Fruit fly (Drosophila melanogaster) whole organism, embryonic: ENCODE results near the gene CG31776.

ENCODE experiments used
- Abd-B ChIP-seq: fragments of 200-800 bp; sonication (Bioruptor generic); optimal IDR thresholded peaks from 2 replicates; lab custom pipeline; 2018; ENCODE audit warnings: missing biosample characterization, mild to moderate bottlenecking, missing genetic modification characterization, moderate library complexity
- Aef1 ChIP-seq: fragments of 200-800 bp; sonication (Bioruptor generic); IDR thresholded peaks from 3 replicates; pipeline ENCODE4 v1.3.6; 2022; ENCODE audit warnings: missing biosample characterization, missing genetic modification characterization
- Awh ChIP-seq: fragments of 200-800 bp; sonication (Bioruptor generic); IDR thresholded peaks from 2 replicates; pipeline ENCODE4, ENCODE4 v1.3.6; 2022; ENCODE audit warnings: missing biosample characterization, missing genetic modification characterization
- CG10209 ChIP-seq: fragments of 200-800 bp; sonication (Bioruptor generic); optimal IDR thresholded peaks from 3 replicates; lab custom pipeline; 2017; ENCODE audit warnings: missing biosample characterization, mild to moderate bottlenecking, missing genetic modification characterization, missing genetic modification reagents
- CG11695 ChIP-seq: fragments of 200-800 bp; sonication (Bioruptor generic); IDR thresholded peaks from 3 replicates; pipeline ENCODE4 v1.3.6; 2022; ENCODE audit warnings: missing biosample characterization, missing genetic modification characterization
- CG1602 ChIP-seq: fragments of 200-800 bp; sonication (Bioruptor generic); optimal IDR thresholded peaks from 3 replicates; lab custom pipeline; 2016; ENCODE audit warnings: missing biosample characterization, missing genetic modification characterization
- CG1603 ChIP-seq: fragments of 200-800 bp; sonication (Bioruptor generic); optimal IDR thresholded peaks from 2 replicates; lab custom pipeline; 2019; ENCODE audit warnings: missing biosample characterization, mild to moderate bottlenecking, missing genetic modification characterization, moderate library complexity
- CG1647 ChIP-seq: fragments of 200-800 bp; sonication (Bioruptor generic); optimal IDR thresholded peaks from 3 replicates; lab custom pipeline; 2016; ENCODE audit warnings: missing biosample characterization, missing genetic modification characterization
- CG2875 ChIP-seq: fragments of 200-800 bp; sonication (Bioruptor generic); optimal IDR thresholded peaks from 2 replicates; lab custom pipeline; 2017; ENCODE audit warnings: missing biosample characterization, mild to moderate bottlenecking, missing genetic modification characterization, missing genetic modification reagents
- CG30020 ChIP-seq: fragments of 200-800 bp; optimal IDR thresholded peaks from 2 replicates; lab custom pipeline; 2019; ENCODE audit warnings: missing biosample characterization, mild to moderate bottlenecking, missing genetic modification characterization, moderate library complexity
- CG5245 ChIP-seq: fragments of 200-800 bp; sonication (Bioruptor generic); optimal IDR thresholded peaks from 3 replicates; lab custom pipeline; 2016; ENCODE audit warnings: missing biosample characterization, missing genetic modification characterization
- CG6689 ChIP-seq: fragments of 200-800 bp; sonication (Bioruptor generic); IDR thresholded peaks from 2 replicates; pipeline ENCODE4 v1.3.6; 2022; ENCODE audit warnings: missing biosample characterization, missing genetic modification characterization
- CG7786 ChIP-seq: fragments of 200-800 bp; sonication (Bioruptor generic); optimal IDR thresholded peaks from 2 replicates; lab custom pipeline; 2016; ENCODE audit warnings: missing biosample characterization, missing genetic modification characterization
- CG8089 ChIP-seq: fragments of 200-800 bp; sonication (Bioruptor generic); optimal IDR thresholded peaks from 3 replicates; lab custom pipeline; 2016; ENCODE audit warnings: missing biosample characterization, missing genetic modification characterization
- CG9215 ChIP-seq: fragments of 200-800 bp; sonication (Bioruptor generic); IDR thresholded peaks from 2 replicates; pipeline ENCODE4 v1.3.6; 2022; ENCODE audit warnings: missing biosample characterization, missing genetic modification characterization
- CG9437 ChIP-seq: fragments of 200-800 bp; sonication (Bioruptor generic); optimal IDR thresholded peaks from 2 replicates; lab custom pipeline; 2018; ENCODE audit warnings: missing biosample characterization, mild to moderate bottlenecking, missing genetic modification characterization
- CG9817 ChIP-seq: fragments of 200-800 bp; sonication (Bioruptor generic); optimal IDR thresholded peaks from 2 replicates; lab custom pipeline; 2018; ENCODE audit warnings: missing biosample characterization, mild to moderate bottlenecking, missing genetic modification characterization, moderate library complexity
- Camta ChIP-seq: fragments of 200-800 bp; sonication (Bioruptor generic); optimal IDR thresholded peaks from 2 replicates; lab custom pipeline; 2016; ENCODE audit warnings: missing biosample characterization, missing genetic modification characterization
- Fer1 ChIP-seq: fragments of 200-800 bp; sonication (Bioruptor generic); optimal IDR thresholded peaks from 2 replicates; lab custom pipeline; 2017; ENCODE audit warnings: missing biosample characterization, mild to moderate bottlenecking, missing genetic modification characterization
- Hr51 ChIP-seq, 2 experiments: fragments of 200-800 bp; sonication (Bioruptor generic); optimal IDR thresholded peaks; 2 replicates in 1 of 2; 3 replicates in 1 of 2; lab custom pipeline; 2016 to 2018; ENCODE audit warnings: missing biosample characterization in 2 of 2, missing genetic modification characterization in 2 of 2, mild to moderate bottlenecking in 1 of 2, moderate library complexity in 1 of 2
- NC2β ChIP-seq: fragments of 200-800 bp; sonication (Bioruptor generic); optimal IDR thresholded peaks from 2 replicates; lab custom pipeline; 2016; ENCODE audit warnings: missing biosample characterization, missing genetic modification characterization
- Opbp ChIP-seq: fragments of 200-800 bp; sonication (Bioruptor generic); IDR thresholded peaks from 3 replicates; pipeline ENCODE4 v1.3.6; 2022; ENCODE audit warnings: missing biosample characterization, missing genetic modification characterization; ENCODE audit not compliant: partially characterized antibody
- amos ChIP-seq: fragments of 200-800 bp; sonication (Bioruptor generic); IDR thresholded peaks from 2 replicates; pipeline ENCODE4 v1.3.6; 2022; ENCODE audit warnings: missing biosample characterization, missing genetic modification characterization; ENCODE audit not compliant: partially characterized antibody
- ap ChIP-seq: fragments of 200-800 bp; sonication (Bioruptor generic); IDR thresholded peaks from 2 replicates; pipeline ENCODE4 v1.3.6; 2022; ENCODE audit warnings: missing biosample characterization, missing genetic modification characterization
- ase ChIP-seq: fragments of 200-800 bp; sonication (Bioruptor generic); IDR thresholded peaks from 3 replicates; pipeline ENCODE4 v1.3.6; 2022; ENCODE audit warnings: missing biosample characterization, missing genetic modification characterization
- ash1 ChIP-seq: fragments of 200-800 bp; sonication (Bioruptor generic); optimal IDR thresholded peaks from 2 replicates; lab custom pipeline; 2018; ENCODE audit warnings: missing biosample characterization, mild to moderate bottlenecking, missing genetic modification characterization
- bab2 ChIP-seq: fragments of 200-800 bp; sonication (Bioruptor generic); optimal IDR thresholded peaks from 2 replicates; lab custom pipeline; 2016; ENCODE audit warnings: missing biosample characterization, missing genetic modification characterization
- dimm ChIP-seq: fragments of 200-800 bp; sonication (Bioruptor generic); IDR thresholded peaks from 2 replicates; pipeline ENCODE4 v1.3.6; 2022; ENCODE audit warnings: missing biosample characterization, missing genetic modification characterization
- dmrt11E ChIP-seq: fragments of 200-800 bp; sonication (Bioruptor generic); optimal IDR thresholded peaks from 3 replicates; lab custom pipeline; 2018; ENCODE audit warnings: missing biosample characterization, mild to moderate bottlenecking, missing genetic modification characterization, moderate library complexity
- fd96Cb ChIP-seq: fragments of 200-800 bp; sonication (Bioruptor generic); optimal IDR thresholded peaks from 2 replicates; lab custom pipeline; 2018; ENCODE audit warnings: missing biosample characterization, mild to moderate bottlenecking, missing genetic modification characterization, moderate library complexity
- jumu ChIP-seq: fragments of 200-800 bp; sonication (Bioruptor generic); optimal IDR thresholded peaks from 3 replicates; lab custom pipeline; 2016; ENCODE audit warnings: missing biosample characterization, missing genetic modification characterization
- ken ChIP-seq: fragments of 200-800 bp; sonication (Bioruptor generic); IDR thresholded peaks from 3 replicates; pipeline ENCODE4 v1.3.6; 2022; ENCODE audit warnings: missing biosample characterization, missing genetic modification characterization
- klu ChIP-seq: fragments of 200-800 bp; sonication (Bioruptor generic); IDR thresholded peaks from 2 replicates; pipeline ENCODE4 v1.3.6; 2022; ENCODE audit warnings: missing biosample characterization, missing genetic modification characterization
- pan ChIP-seq, 4 experiments: fragments of >200 bp in 3 of 4; fragments of 200-800 bp in 1 of 4; sonication (Bioruptor generic) in 1 of 4; optimal IDR thresholded peaks in 3 of 4; IDR thresholded peaks in 1 of 4; 2 replicates each; pipeline versions ENCODE4 v1.3.6 to Lab custom; 2017 to 2022; ENCODE audit warnings: missing biosample characterization in 2 of 4, missing genetic modification characterization in 2 of 4, mixed read lengths in 1 of 4
- pb ChIP-seq: fragments of 200-800 bp; sonication (Bioruptor generic); optimal IDR thresholded peaks from 3 replicates; lab custom pipeline; 2016; ENCODE audit warnings: missing biosample characterization, missing genetic modification characterization
- prd ChIP-seq, 3 experiments: fragments of >200 bp in 2 of 3; fragments of 200-800 bp in 1 of 3; sonication (Bioruptor generic) in 1 of 3; optimal IDR thresholded peaks in 2 of 3; IDR thresholded peaks in 1 of 3; 2 replicates in 2 of 3; 3 replicates in 1 of 3; pipeline versions ENCODE4 v1.3.6 to Lab custom; 2017 to 2022; ENCODE audit warnings: missing biosample characterization in 1 of 3, missing genetic modification characterization in 1 of 3
- pum ChIP-seq: fragments of 200-800 bp; sonication (Bioruptor generic); optimal IDR thresholded peaks from 2 replicates; lab custom pipeline; 2016; ENCODE audit warnings: missing biosample characterization, missing genetic modification characterization
- repo ChIP-seq: fragments of 200-800 bp; sonication (Bioruptor generic); optimal IDR thresholded peaks from 2 replicates; lab custom pipeline; 2016; ENCODE audit warnings: missing biosample characterization, missing genetic modification characterization
- row ChIP-seq: fragments of 200-800 bp; sonication (Bioruptor generic); IDR thresholded peaks from 3 replicates; pipeline ENCODE4 v1.3.6; 2022; ENCODE audit warnings: missing biosample characterization, missing genetic modification characterization
- sc ChIP-seq, 3 experiments: fragments of >200 bp in 2 of 3; fragments of 200-800 bp in 1 of 3; sonication (Bioruptor generic) in 1 of 3; optimal IDR thresholded peaks; 2 replicates in 2 of 3; 3 replicates in 1 of 3; lab custom pipeline; 2017; ENCODE audit warnings: mild to moderate bottlenecking in 1 of 3, missing biosample characterization in 1 of 3, missing genetic modification characterization in 1 of 3, missing genetic modification reagents in 1 of 3
- sens-2 ChIP-seq: fragments of 200-800 bp; sonication (Bioruptor generic); IDR thresholded peaks from 2 replicates; pipeline ENCODE4 v1.3.6; 2022; ENCODE audit warnings: missing biosample characterization, missing genetic modification characterization
- sim ChIP-seq: fragments of 200-800 bp; sonication (Bioruptor generic); IDR thresholded peaks from 2 replicates; pipeline ENCODE4 v1.3.6; 2022; ENCODE audit warnings: missing biosample characterization, missing genetic modification characterization
- sqz ChIP-seq: fragments of 200-800 bp; sonication (Bioruptor generic); optimal IDR thresholded peaks from 3 replicates; lab custom pipeline; 2018; ENCODE audit warnings: missing biosample characterization, mild to moderate bottlenecking, missing genetic modification characterization
- tgo ChIP-seq: fragments of 200-800 bp; sonication (Bioruptor generic); IDR thresholded peaks from 3 replicates; pipeline ENCODE4 v1.3.6; 2022; ENCODE audit warnings: missing biosample characterization, missing genetic modification characterization
- tin ChIP-seq: fragments of 200-800 bp; sonication (Bioruptor generic); optimal IDR thresholded peaks from 3 replicates; lab custom pipeline; 2016; ENCODE audit warnings: missing biosample characterization, missing genetic modification characterization
- zfh1 ChIP-seq: fragments of 200-800 bp; sonication (Bioruptor generic); IDR thresholded peaks from 3 replicates; pipeline ENCODE4 v1.3.6; 2022; ENCODE audit warnings: missing biosample characterization, missing genetic modification characterization

The CG31776 gene

dm6 chr2L:3441673-3442072 is 28.3 kb upstream of the CG31776 start (continued):
- TF ChIP-seq CG30020 (tag; lab: Kevin White, UChicago) (no peak), sc (optimal IDR thresholded peaks at IDR 0.05; lab: Kevin White, UChicago) (no peak), sc (GFP tag; optimal IDR thresholded peaks at IDR 0.05; lab: Kevin White, UChicago) (no peak), pan (optimal IDR thresholded peaks at IDR 0.05; lab: Kevin White, UChicago) (no peak), pan (GFP tag; optimal IDR thresholded peaks at IDR 0.05 in 1 of 2, IDR thresholded peaks at IDR 0.05 in 1 of 2) (peak in 1 of 2 experiments; percentile 42), CG1603 (no peak)
- TF ChIP-seq, all 482 proteins: peak for 5

- TF ChIP-seq CG11695 (GFP tag; lab: Robert Waterston, UW) (0 out of 3 replicates have a peak, but pooled peaks have one; percentile 33), klu (0 out of 2 replicates have a peak, but pooled peaks have one; percentile 27), fd96Cb (tag; lab: Kevin White, UChicago) (peak; percentile 41), CG7786 (GFP tag; lab: Kevin White, UChicago) (no peak), Fer1 (GFP tag; lab: Kevin White, UChicago) (peak; percentile 34), tgo (GFP tag; lab: Robert Waterston, UW) (peak; percentile 47; the same call in 2 of the 3 replicates), Abd-B (GFP tag; lab: Kevin White, UChicago) (peak; percentile 18), amos (GFP tag; lab: Robert Waterston, UW) (no peak), CG2875 (peak; percentile 23), Camta (GFP tag; lab: Kevin White, UChicago) (peak; percentile 21), Hr51 (GFP tag; optimal IDR thresholded peaks at IDR 0.05; lab: Kevin White, UChicago) (peak in 1 of 2 experiments; percentile 6), jumu (GFP tag; lab: Kevin White, UChicago) (peak; percentile 20), row (GFP tag; lab: Robert Waterston, UW) (peak; percentile 39), dimm (no peak), NC2β (peak; percentile 8), ken (GFP tag; lab: Robert Waterston, UW) (peak; percentile 51; the same call in 1 of the 3 replicates), zfh1 (GFP tag; lab: Robert Waterston, UW) (peak; percentile 55; the same call in 2 of the 3 replicates), CG10209 (peak; percentile 51), dmrt11E (tag; lab: Kevin White, UChicago) (peak; percentile 43), sim (GFP tag; lab: Robert Waterston, UW) (peak; percentile 39; the same call in 1 of the 2 replicates), ase (GFP tag; lab: Robert Waterston, UW) (0 out of 3 replicates have a peak, but pooled peaks have one; percentile 18), CG9215 (GFP tag; lab: Robert Waterston, UW) (peak; percentile 11; the same call in 1 of the 2 replicates), Aef1 (GFP tag; lab: Robert Waterston, UW) (peak; percentile 38; the same call in 1 of the 3 replicates), repo (GFP tag; lab: Kevin White, UChicago) (peak; percentile 7), sens-2 (no peak), bab2 (peak; percentile 28), sqz (GFP tag; lab: Kevin White, UChicago) (no peak), Awh (GFP tag; lab: Robert Waterston, UW) (0 out of 2 replicates have a peak, but pooled peaks have one; percentile 21), pum (GFP tag; lab: Kevin White, UChicago) (peak; percentile 5), CG8089 (GFP tag; lab: Kevin White, UChicago) (peak; percentile 18), CG1603 (peak; percentile 72), prd (optimal IDR thresholded peaks at IDR 0.05; lab: Kevin White, UChicago) (no peak), prd (GFP tag; IDR thresholded peaks at IDR 0.05; lab: Robert Waterston, UW) (peak; percentile 77), pb (peak; percentile 34), CG9817 (tag; lab: Kevin White, UChicago) (peak; percentile 15), CG6689 (peak; percentile 48), CG9437 (GFP tag; lab: Kevin White, UChicago) (peak; percentile 18), tin (peak; percentile 45), ap (0 out of 2 replicates have a peak, but pooled peaks have one; percentile 19), CG30020 (tag; lab: Kevin White, UChicago) (no peak), CG1647 (GFP tag; lab: Kevin White, UChicago) (peak; percentile 35), Opbp (GFP tag; lab: Robert Waterston, UW) (no peak), CG5245 (peak; percentile 46), CG1602 (GFP tag; lab: Kevin White, UChicago) (peak; percentile 5), ash1 (GFP tag; lab: Kevin White, UChicago) (no peak)
These were observed 25.2 kb upstream of the CG31776 start for dm6 chr2L:3444789-3445188.
